Worm (Caenorhabditis elegans): ENCODE data around the gene nspb-1.

The nspb-1 gene

ce11 chrIV:6607059-6607458, 16.1 kb upstream of the nspb-1 start:
- peak; percentile 99 for TF ChIP-seq nhr-28 (tag; optimal IDR thresholded peaks at IDR 0.05)
- TF ChIP-seq fkh-10 (GFP tag; optimal IDR thresholded peaks at IDR 0.05): no peak
- TF ChIP-seq jun-1 (tag; optimal IDR thresholded peaks at IDR 0.05): no peak
- no peak for TF ChIP-seq ces-1 (GFP tag; optimal IDR thresholded peaks at IDR 0.05)
- no peak for TF ChIP-seq Y75B8A.6 (GFP tag; IDR thresholded peaks at IDR 0.05)
- TF ChIP-seq pqm-1 (tag; optimal IDR thresholded peaks at IDR 0.05): peak; percentile 18
- TF ChIP-seq ztf-7 (tag; optimal IDR thresholded peaks at IDR 0.05): no peak
- no peak for TF ChIP-seq nhr-76 (tag; optimal IDR thresholded peaks at IDR 0.05)
- no peak for TF ChIP-seq mxl-2 (GFP tag; conservative IDR thresholded peaks at IDR 0.05)
- TF ChIP-seq rbr-2 (tag; optimal IDR thresholded peaks at IDR 0.05): no peak
- no peak for TF ChIP-seq dve-1 (tag; optimal IDR thresholded peaks at IDR 0.05; ENCODE audit: insufficient read depth)
- TF ChIP-seq aha-1 (tag): peak; percentile 77
- TF ChIP-seq ceh-20 (GFP tag; IDR thresholded peaks at IDR 0.05): no peak
- no peak for TF ChIP-seq mep-1 (tag; optimal IDR thresholded peaks at IDR 0.05)
- TF ChIP-seq lin-39 (tag; optimal IDR thresholded peaks at IDR 0.05): no peak
- TF ChIP-seq lin-29 (GFP tag; IDR thresholded peaks at IDR 0.05): no peak
- TF ChIP-seq daf-16 (GFP tag; optimal IDR thresholded peaks at IDR 0.05): no peak
- peak; percentile 3 for TF ChIP-seq daf-16 (tag; optimal IDR thresholded peaks at IDR 0.05)
- peak in 1 of 2 experiments; percentile 50 for TF ChIP-seq unc-62 (GFP tag; optimal IDR thresholded peaks at IDR 0.05 in 1 of 2)
- TF ChIP-seq unc-62 (tag; optimal IDR thresholded peaks at IDR 0.05): no peak
- no peak for TF ChIP-seq R02D3.7 (tag; optimal IDR thresholded peaks at IDR 0.05)
- no peak for TF ChIP-seq attf-4 (tag; optimal IDR thresholded peaks at IDR 0.05)
- no peak for TF ChIP-seq ceh-82 (tag; optimal IDR thresholded peaks at IDR 0.05)
- TF ChIP-seq skn-1 (tag; optimal IDR thresholded peaks at IDR 0.05): no peak

ce11 chrIV:6606587-6606986, 15.7 kb upstream of the nspb-1 start:
- no peak for TF ChIP-seq zag-1 (tag; optimal IDR thresholded peaks at IDR 0.05)
- TF ChIP-seq snpc-1.2 (GFP tag; IDR thresholded peaks at IDR 0.05): no peak
- no peak for TF ChIP-seq daf-16 (GFP tag; optimal IDR thresholded peaks at IDR 0.05)
- TF ChIP-seq daf-16 (tag; optimal IDR thresholded peaks at IDR 0.05): peak; percentile 39
- peak; percentile 6 for TF ChIP-seq hlh-11 (tag; optimal IDR thresholded peaks at IDR 0.05)
- peak; percentile 99 for TF ChIP-seq nhr-28 (tag; optimal IDR thresholded peaks at IDR 0.05)
- TF ChIP-seq mes-2 (tag; optimal IDR thresholded peaks at IDR 0.05; ENCODE audit: poor library complexity, severe bottlenecking): peak; percentile 60

ce11 chrIV:6605863-6606262, 15.0 kb upstream of the nspb-1 start, which contains the start of gene nstp-2:
TSS of gene nstp-2 (minus strand) at chrIV:6606188.
- TF ChIP-seq D1046.2 (GFP tag; IDR thresholded peaks at IDR 0.05) (no peak), madf-5 (GFP tag; IDR thresholded peaks at IDR 0.05) (no peak), nhr-28 (tag; optimal IDR thresholded peaks at IDR 0.05) (peak; percentile 86), zip-2 (tag; optimal IDR thresholded peaks at IDR 0.05) (no peak), nhr-25 (tag; optimal IDR thresholded peaks at IDR 0.05; ENCODE audit: borderline replicate concordance, insufficient read depth) (no peak), pha-4 (GFP tag; IDR thresholded peaks at IDR 0.05) (no peak), pha-4 (tag; optimal IDR thresholded peaks at IDR 0.05) (no peak), snpc-1.2 (GFP tag; IDR thresholded peaks at IDR 0.05) (no peak), lsy-2 (tag; optimal IDR thresholded peaks at IDR 0.05) (no peak)

- peak in 1 of 2 experiments; percentile 55 for TF ChIP-seq unc-62 (GFP tag; optimal IDR thresholded peaks at IDR 0.05 in 1 of 2)
- TF ChIP-seq unc-62 (tag; optimal IDR thresholded peaks at IDR 0.05): no peak
- TF ChIP-seq dve-1 (tag; optimal IDR thresholded peaks at IDR 0.05; ENCODE audit: insufficient read depth): peak; percentile 21
- TF ChIP-seq nhr-237 (tag; optimal IDR thresholded peaks at IDR 0.05): no peak
Observed at ce11 chrIV:6603549-6603948, 12.6 kb upstream of the nspb-1 start.

- TF ChIP-seq daf-16 (GFP tag; optimal IDR thresholded peaks at IDR 0.05) (no peak), daf-16 (tag; optimal IDR thresholded peaks at IDR 0.05) (no peak), hlh-30 (tag; optimal IDR thresholded peaks at IDR 0.05; ENCODE audit: insufficient read depth) (no peak), spr-3 (GFP tag; optimal IDR thresholded peaks at IDR 0.05) (no peak), lin-39 (tag; optimal IDR thresholded peaks at IDR 0.05) (no peak), ceh-32 (tag; optimal IDR thresholded peaks at IDR 0.05; ENCODE audit: poor library complexity) (no peak), fkh-10 (GFP tag; optimal IDR thresholded peaks at IDR 0.05) (no peak), T26A8.4 (GFP tag; IDR thresholded peaks at IDR 0.05) (no peak), zip-2 (tag; optimal IDR thresholded peaks at IDR 0.05) (no peak), ceh-28 (tag; optimal IDR thresholded peaks at IDR 0.05) (no peak), arid-1 (GFP tag; conservative IDR thresholded peaks at IDR 0.05) (no peak), hif-1 (tag; optimal IDR thresholded peaks at IDR 0.05) (no peak), ZK337.2 (GFP tag; IDR thresholded peaks at IDR 0.05) (no peak), attf-4 (tag; optimal IDR thresholded peaks at IDR 0.05) (no peak), ces-1 (GFP tag; optimal IDR thresholded peaks at IDR 0.05) (no peak), ztf-7 (tag; optimal IDR thresholded peaks at IDR 0.05) (no peak), zfp-3 (GFP tag; conservative IDR thresholded peaks at IDR 0.05) (no peak)
Observed at ce11 chrIV:6602376-6602775, 11.5 kb upstream of the nspb-1 start, which contains the start of gene F15B10.3. TSS of gene F15B10.3 (plus strand) at chrIV:6602676.

All from whole organism, L4 larva.